Worm (Caenorhabditis elegans): ENCODE measurements around the gene F55B11.3.

- TF ChIP-seq nfya-1 (tag; optimal IDR thresholded peaks at IDR 0.05) (no peak), C38D4.7 (GFP tag; optimal IDR thresholded peaks at IDR 0.05) (no peak), fkh-10 (GFP tag; optimal IDR thresholded peaks at IDR 0.05) (no peak), ceh-14 (tag; optimal IDR thresholded peaks at IDR 0.05) (no peak), npax-4 (tag; optimal IDR thresholded peaks at IDR 0.05) (no peak), sox-4 (tag; optimal IDR thresholded peaks at IDR 0.05) (no peak), odd-2 (tag; optimal IDR thresholded peaks at IDR 0.05) (no peak), ceh-24 (tag; optimal IDR thresholded peaks at IDR 0.05) (no peak), ttx-3 (tag; optimal IDR thresholded peaks at IDR 0.05) (no peak), ceh-34 (tag; optimal IDR thresholded peaks at IDR 0.05) (no peak)
Observed at ce11 chrIV:14417128-14417527, 7.4 kb upstream of the F55B11.3 start, which contains the start of gene F55B11.6.
